Worm (Caenorhabditis elegans): ENCODE results near the gene srsx-15.

Gene srsx-15

DNA sequence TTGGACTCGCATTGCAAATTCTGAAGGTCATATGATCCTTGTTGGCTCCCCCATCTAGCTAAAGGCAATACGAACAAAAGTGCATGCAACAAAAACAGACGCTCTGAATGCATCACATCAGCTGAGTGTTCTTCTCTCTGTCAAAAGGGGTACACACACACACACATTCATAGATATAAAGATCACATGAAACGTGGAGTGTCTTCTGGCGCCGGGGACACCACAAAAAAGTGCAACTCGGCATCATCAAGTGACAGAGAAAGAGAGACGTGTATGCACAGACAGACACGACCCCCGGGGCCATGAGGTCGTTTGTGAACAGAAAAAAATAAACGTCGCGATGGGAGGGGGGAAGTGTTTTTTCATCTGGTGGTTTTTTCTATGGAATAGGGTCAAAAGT, 16.3 kb downstream of the srsx-15 start (continued):
- TF ChIP-seq ceh-40 (GFP tag; IDR thresholded peaks at IDR 0.05) = no peak
- TF ChIP-seq Y67H2A.10 (GFP tag; conservative IDR thresholded peaks at IDR 0.05) = no peak
- TF ChIP-seq D2030.7 (GFP tag; IDR thresholded peaks at IDR 0.05) = no peak
- no peak for TF ChIP-seq F37B4.10 (GFP tag; IDR thresholded peaks at IDR 0.05)
- TF ChIP-seq unc-130 (GFP tag; optimal IDR thresholded peaks at IDR 0.05) = no peak
- no peak for TF ChIP-seq ccch-3 (GFP tag; optimal IDR thresholded peaks at IDR 0.05)
- TF ChIP-seq F57A8.1 (GFP tag; optimal IDR thresholded peaks at IDR 0.05) = no peak
- TF ChIP-seq F33H1.4 (GFP tag; IDR thresholded peaks at IDR 0.05) = no peak
- peak; percentile 43 for TF ChIP-seq madf-10 (tag; optimal IDR thresholded peaks at IDR 0.05)
- no peak; the same call in 1 of the 2 replicates for TF ChIP-seq C06A6.2 (GFP tag; conservative IDR thresholded peaks at IDR 0.05)
- no peak for TF ChIP-seq F49E8.2 (tag; optimal IDR thresholded peaks at IDR 0.05; ENCODE audit: insufficient read depth)
- TF ChIP-seq ceh-91 (GFP tag; IDR thresholded peaks at IDR 0.05) = no peak
- TF ChIP-seq F10E7.11 (tag; optimal IDR thresholded peaks at IDR 0.05) = no peak
- no peak for TF ChIP-seq rpc-1 (optimal IDR thresholded peaks at IDR 0.05)
- no peak for TF ChIP-seq rpc-1 (tag; optimal IDR thresholded peaks at IDR 0.05)
- TF ChIP-seq lag-1 (GFP tag; IDR thresholded peaks at IDR 0.05) = no peak
- TF ChIP-seq egl-44 (GFP tag; IDR thresholded peaks at IDR 0.05) = no peak
- TF ChIP-seq ztf-25 (GFP tag; IDR thresholded peaks at IDR 0.05) = no peak
- no peak for TF ChIP-seq die-1 (tag; optimal IDR thresholded peaks at IDR 0.05)
- peak; percentile 34 for TF ChIP-seq lin-54 (GFP tag; optimal IDR thresholded peaks at IDR 0.05)
- no peak for TF ChIP-seq Y95B8A.8 (GFP tag; IDR thresholded peaks at IDR 0.05)
- no peak for TF ChIP-seq B0261.1 (tag; optimal IDR thresholded peaks at IDR 0.05)
- TF ChIP-seq T07F8.4 (tag; optimal IDR thresholded peaks at IDR 0.05) = no peak
- no peak for TF ChIP-seq F39B2.1 (GFP tag; IDR thresholded peaks at IDR 0.05)
- no peak for TF ChIP-seq rec-8 (tag; optimal IDR thresholded peaks at IDR 0.05)
- TF ChIP-seq sea-2 (GFP tag; IDR thresholded peaks at IDR 0.05) = no peak
- peak; percentile 70; the same call in 1 of the 2 replicates for TF ChIP-seq K11D2.4 (GFP tag; IDR thresholded peaks at IDR 0.05)
- TF ChIP-seq ztf-6 (GFP tag; IDR thresholded peaks at IDR 0.05) = no peak
- peak; percentile 18; the same call in 1 of the 2 replicates for TF ChIP-seq mcd-1 (GFP tag; IDR thresholded peaks at IDR 0.05)
- TF ChIP-seq Y56A3A.18 (GFP tag; IDR thresholded peaks at IDR 0.05) = no peak
- no peak for TF ChIP-seq ets-4 (GFP tag; optimal IDR thresholded peaks at IDR 0.05)
- TF ChIP-seq T26A5.8 (tag; optimal IDR thresholded peaks at IDR 0.05) = no peak
- no peak for TF ChIP-seq nfya-1 (tag; optimal IDR thresholded peaks at IDR 0.05; ENCODE audit: borderline replicate concordance, insufficient read depth)
- TF ChIP-seq let-607 (tag; optimal IDR thresholded peaks at IDR 0.05) = no peak
- no peak for TF ChIP-seq F57C9.4 (tag; optimal IDR thresholded peaks at IDR 0.05)
- no peak for TF ChIP-seq ama-1 (optimal IDR thresholded peaks at IDR 0.05)
- no peak for TF ChIP-seq ama-1 (GFP tag; optimal IDR thresholded peaks at IDR 0.05)
- TF ChIP-seq hmg-20 (GFP tag; IDR thresholded peaks at IDR 0.05) = no peak
- TF ChIP-seq sdz-38 (tag; optimal IDR thresholded peaks at IDR 0.05) = no peak
- peak; percentile 49; the same call in 1 of the 2 replicates for TF ChIP-seq hmg-1.2 (GFP tag; IDR thresholded peaks at IDR 0.05)
- TF ChIP-seq mxl-1 (tag; optimal IDR thresholded peaks at IDR 0.05) = no peak
- peak; percentile 78 for TF ChIP-seq chd-7 (tag; optimal IDR thresholded peaks at IDR 0.05)
- peak; percentile 93 for TF ChIP-seq K12H6.12 (tag; optimal IDR thresholded peaks at IDR 0.05)
- TF ChIP-seq hsf-1 (GFP tag; IDR thresholded peaks at IDR 0.05) = no peak
- no peak for TF ChIP-seq hlh-12 (tag; optimal IDR thresholded peaks at IDR 0.05)
- TF ChIP-seq egrh-3 (GFP tag; IDR thresholded peaks at IDR 0.05) = 0 out of 2 replicates have a peak, but pooled peaks have one; percentile 7
- TF ChIP-seq let-526 (GFP tag; IDR thresholded peaks at IDR 0.05) = peak; percentile 60; the same call in 1 of the 2 replicates
- TF ChIP-seq cebp-1 (GFP tag; IDR thresholded peaks at IDR 0.05) = 0 out of 2 replicates have a peak, but pooled peaks have one; percentile 45
- peak; percentile 83 for TF ChIP-seq cebp-1 (tag; optimal IDR thresholded peaks at IDR 0.05)
- TF ChIP-seq F55B11.4 (tag; optimal IDR thresholded peaks at IDR 0.05; ENCODE audit: borderline replicate concordance, insufficient read depth) = no peak

Data from whole organism, young adult.